Fruit fly (Drosophila melanogaster): ENCODE results near the gene CG13998.
A peak's percentile ranks its signal among the peaks of the same experiment; 100 is the strongest.

CG13998 gene

DNA sequence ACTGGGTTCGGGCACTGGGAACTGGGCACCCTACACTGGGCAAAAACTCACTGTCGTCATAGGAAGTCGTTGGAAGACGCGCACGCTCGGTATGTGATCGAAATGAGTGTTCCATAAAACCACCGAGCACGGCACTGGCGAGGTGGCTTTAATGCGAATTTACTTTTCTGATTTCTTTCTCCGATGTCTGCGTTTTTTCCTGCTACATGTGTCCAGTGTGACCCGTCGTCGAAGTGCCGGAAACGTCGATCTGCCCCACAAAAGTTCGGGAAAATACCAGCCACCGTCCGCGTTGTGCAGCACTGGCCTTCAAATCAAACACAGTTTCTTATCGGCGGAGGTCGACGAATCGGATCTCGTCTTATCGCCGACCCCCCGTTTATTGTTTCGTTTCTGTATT, 42.6 kb upstream of the CG13998 start, which contains the start of gene Kdm5 (continued):
- TF ChIP-seq Hsf (GFP tag; optimal IDR thresholded peaks at IDR 0.05): no peak
- TF ChIP-seq CG4707 (GFP tag; optimal IDR thresholded peaks at IDR 0.05): no peak
- TF ChIP-seq CG6813 (GFP tag; optimal IDR thresholded peaks at IDR 0.05): peak; percentile 39
- peak; percentile 70 for TF ChIP-seq phol (tag; optimal IDR thresholded peaks at IDR 0.05)
- TF ChIP-seq z (GFP tag; IDR thresholded peaks at IDR 0.05): no peak
- no peak for TF ChIP-seq CG8281 (tag; optimal IDR thresholded peaks at IDR 0.05)
- peak; percentile 11 for TF ChIP-seq nom (GFP tag; optimal IDR thresholded peaks at IDR 0.05)
- TF ChIP-seq CG11723 (GFP tag; optimal IDR thresholded peaks at IDR 0.05): no peak
- TF ChIP-seq Usf (GFP tag; optimal IDR thresholded peaks at IDR 0.05): no peak
- no peak for TF ChIP-seq CG10565 (GFP tag; optimal IDR thresholded peaks at IDR 0.05)
- 0 out of 2 replicates have a peak, but pooled peaks have one; percentile 15 for TF ChIP-seq CG8765 (GFP tag; IDR thresholded peaks at IDR 0.05)
- TF ChIP-seq lilli (GFP tag; optimal IDR thresholded peaks at IDR 0.05): peak; percentile 13
- TF ChIP-seq dmrt11E (tag; optimal IDR thresholded peaks at IDR 0.05): no peak

DNA sequence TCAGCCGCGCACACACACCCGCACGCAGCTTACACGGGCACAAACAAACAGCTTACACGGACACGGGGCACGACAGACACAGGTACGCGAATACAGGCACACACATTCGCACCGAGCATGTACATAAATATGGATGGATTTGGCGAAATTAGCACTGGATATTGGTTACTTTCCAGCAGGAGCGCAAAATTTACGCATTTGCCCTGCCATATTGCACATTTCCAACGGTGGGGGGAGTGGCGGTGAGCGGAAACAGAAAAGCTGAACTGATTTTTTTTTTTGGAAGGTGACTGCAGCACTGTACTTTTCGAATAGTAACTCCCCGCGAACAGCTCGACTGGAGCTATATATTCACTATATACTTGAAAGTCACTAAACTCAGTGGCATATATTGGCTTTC, 41.8 kb upstream of the CG13998 start:
- TF ChIP-seq sens (GFP tag) (peak; percentile 63), CG11504 (tag; optimal IDR thresholded peaks at IDR 0.05) (no peak), wor (GFP tag; IDR thresholded peaks at IDR 0.05) (no peak), Six4 (GFP tag; optimal IDR thresholded peaks at IDR 0.05) (no peak), Dref (GFP tag; IDR thresholded peaks at IDR 0.05) (no peak), ci (GFP tag; IDR thresholded peaks at IDR 0.05) (no peak), tna (GFP tag; IDR thresholded peaks at IDR 0.05; ENCODE audit: partially characterized antibody) (no peak), gem (tag; optimal IDR thresholded peaks at IDR 0.05) (no peak), unc-4 (GFP tag; IDR thresholded peaks at IDR 0.05; ENCODE audit: partially characterized antibody) (no peak), CG8765 (GFP tag; IDR thresholded peaks at IDR 0.05) (no peak), E2f1 (GFP tag; IDR thresholded peaks at IDR 0.05) (no peak), crol (GFP tag; IDR thresholded peaks at IDR 0.05) (peak; percentile 58), CG3281 (GFP tag; optimal IDR thresholded peaks at IDR 0.05) (no peak), sqz (GFP tag; optimal IDR thresholded peaks at IDR 0.05) (peak; percentile 0), CG4730 (GFP tag; IDR thresholded peaks at IDR 0.05) (no peak), br (optimal IDR thresholded peaks at IDR 0.05) (no peak), MESR4 (GFP tag; optimal IDR thresholded peaks at IDR 0.05) (no peak), org-1 (GFP tag; optimal IDR thresholded peaks at IDR 0.05) (no peak), vvl (GFP tag; IDR thresholded peaks at IDR 0.05) (no peak), HLH3B (GFP tag; IDR thresholded peaks at IDR 0.05) (no peak)

dm6 chr2L:5997609-5998229, 41.1 kb upstream of the CG13998 start:
- TF ChIP-seq CG13894 (tag; optimal IDR thresholded peaks at IDR 0.05) (peak; percentile 42), luna (GFP tag; optimal IDR thresholded peaks at IDR 0.05) (no peak), slp2 (GFP tag; optimal IDR thresholded peaks at IDR 0.05) (peak; percentile 0), Sry-β (GFP tag; optimal IDR thresholded peaks at IDR 0.05) (peak; percentile 45), esg (GFP tag; conservative IDR thresholded peaks at IDR 0.05) (no peak), CG10267 (tag; optimal IDR thresholded peaks at IDR 0.05) (peak; percentile 39), Rfx (GFP tag; IDR thresholded peaks at IDR 0.05) (peak; percentile 28; the same call in 1 of the 2 replicates), CG1647 (GFP tag; optimal IDR thresholded peaks at IDR 0.05) (no peak), Oli (tag; optimal IDR thresholded peaks at IDR 0.05) (peak; percentile 34), lilli (GFP tag; optimal IDR thresholded peaks at IDR 0.05) (no peak), tx (GFP tag; optimal IDR thresholded peaks at IDR 0.05) (no peak), crol (GFP tag; IDR thresholded peaks at IDR 0.05) (no peak), CG17361 (GFP tag; IDR thresholded peaks at IDR 0.05) (peak; percentile 30; the same call in 1 of the 3 replicates), Antp (GFP tag; optimal IDR thresholded peaks at IDR 0.05) (no peak), nerfin-1 (tag; optimal IDR thresholded peaks at IDR 0.05) (peak; percentile 72), stc (GFP tag; IDR thresholded peaks at IDR 0.05) (no peak), ci (GFP tag; IDR thresholded peaks at IDR 0.05) (peak; percentile 77; the same call in 2 of the 3 replicates), Atf6 (GFP tag; IDR thresholded peaks at IDR 0.05) (0 out of 2 replicates have a peak, but pooled peaks have one; percentile 34), chm (GFP tag; IDR thresholded peaks at IDR 0.05) (peak; percentile 49; the same call in 1 of the 2 replicates), ab (GFP tag; optimal IDR thresholded peaks at IDR 0.05) (no peak), CG6683 (GFP tag; optimal IDR thresholded peaks at IDR 0.05) (peak; percentile 41)

All from whole organism, embryonic.